Worm (Caenorhabditis elegans): ENCODE results near the gene vha-2.

vha-2 gene

DNA sequence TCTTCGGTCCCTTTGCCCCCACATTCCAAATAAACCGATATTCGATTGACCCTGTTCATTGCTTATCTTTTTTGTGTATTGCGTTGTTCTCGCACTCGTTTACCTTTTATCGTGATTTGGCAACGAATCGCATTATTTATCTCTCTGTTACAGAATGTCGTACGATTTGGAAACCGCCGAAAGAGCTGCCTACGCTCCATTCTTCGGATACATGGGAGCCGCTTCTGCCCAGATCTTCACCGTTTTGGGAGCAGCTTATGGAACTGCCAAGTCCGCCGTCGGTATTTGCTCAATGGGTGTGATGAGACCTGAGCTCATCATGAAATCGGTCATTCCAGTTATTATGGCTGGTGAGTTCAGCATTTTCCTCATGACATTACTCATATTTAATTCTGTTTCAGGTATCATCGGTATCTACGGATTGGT, at the start of gene vha-2:
Gene vha-2 (plus strand): TSS at position 154 of the 426 bp plus-strand sequence.
- TF ChIP-seq cey-2 (tag; optimal IDR thresholded peaks at IDR 0.05; ENCODE audit: borderline replicate concordance, insufficient read depth) (no peak), ceh-82 (tag; optimal IDR thresholded peaks at IDR 0.05) (no peak), nhr-10 (tag; optimal IDR thresholded peaks at IDR 0.05) (no peak), hlh-11 (tag; optimal IDR thresholded peaks at IDR 0.05) (peak; percentile 32), mes-2 (tag; optimal IDR thresholded peaks at IDR 0.05; ENCODE audit: poor library complexity, severe bottlenecking) (peak; percentile 32), F49E8.2 (tag; optimal IDR thresholded peaks at IDR 0.05; ENCODE audit: borderline replicate concordance) (peak; percentile 40), nhr-42 (GFP tag; IDR thresholded peaks at IDR 0.05) (no peak), ztf-11 (tag; optimal IDR thresholded peaks at IDR 0.05) (no peak), spr-1 (tag; optimal IDR thresholded peaks at IDR 0.05) (peak; percentile 39), egl-27 (tag; optimal IDR thresholded peaks at IDR 0.05) (no peak), nhr-25 (tag; optimal IDR thresholded peaks at IDR 0.05; ENCODE audit: borderline replicate concordance, insufficient read depth) (no peak), nhr-237 (tag; optimal IDR thresholded peaks at IDR 0.05) (no peak), Y75B8A.6 (GFP tag; IDR thresholded peaks at IDR 0.05) (no peak), ama-1 (optimal IDR thresholded peaks at IDR 0.05) (peak; percentile 90), tra-1 (GFP tag; IDR thresholded peaks at IDR 0.05) (peak; percentile 26; the same call in 1 of the 2 replicates), nhr-102 (tag; optimal IDR thresholded peaks at IDR 0.05) (peak; percentile 12), set-16 (GFP tag; IDR thresholded peaks at IDR 0.05) (peak; percentile 23; the same call in 1 of the 2 replicates), lin-1 (GFP tag; IDR thresholded peaks at IDR 0.05) (peak; percentile 61), madf-9 (GFP tag; conservative IDR thresholded peaks at IDR 0.05) (peak; percentile 49; the same call in 1 of the 2 replicates), snpc-1.2 (GFP tag; IDR thresholded peaks at IDR 0.05) (no peak), mxl-2 (GFP tag; conservative IDR thresholded peaks at IDR 0.05) (no peak), nhr-41 (GFP tag; IDR thresholded peaks at IDR 0.05) (no peak), hlh-30 (tag; optimal IDR thresholded peaks at IDR 0.05; ENCODE audit: insufficient read depth) (no peak), nhr-111 (GFP tag; optimal IDR thresholded peaks at IDR 0.05) (peak; percentile 42), mep-1 (tag; optimal IDR thresholded peaks at IDR 0.05) (peak; percentile 7), F37D6.2 (tag; optimal IDR thresholded peaks at IDR 0.05) (no peak), ZK546.5 (tag; optimal IDR thresholded peaks at IDR 0.05) (no peak), lin-39 (tag; optimal IDR thresholded peaks at IDR 0.05) (no peak), aha-1 (tag) (no peak), Y5F2A.4 (GFP tag; optimal IDR thresholded peaks at IDR 0.05) (no peak), ZK337.2 (GFP tag; IDR thresholded peaks at IDR 0.05) (no peak), daf-19 (GFP tag; conservative IDR thresholded peaks at IDR 0.05) (no peak), pha-4 (GFP tag; IDR thresholded peaks at IDR 0.05) (peak; percentile 38), pha-4 (tag; optimal IDR thresholded peaks at IDR 0.05) (no peak), lin-38 (GFP tag; IDR thresholded peaks at IDR 0.05) (peak; percentile 77), egl-43 (GFP tag; IDR thresholded peaks at IDR 0.05) (0 out of 2 replicates have a peak, but pooled peaks have one; percentile 47), ces-1 (GFP tag; optimal IDR thresholded peaks at IDR 0.05) (no peak), pqm-1 (tag; optimal IDR thresholded peaks at IDR 0.05) (no peak), duxl-1 (tag; optimal IDR thresholded peaks at IDR 0.05; ENCODE audit: poor library complexity) (no peak), daf-16 (GFP tag; optimal IDR thresholded peaks at IDR 0.05) (peak in 1 of 2 experiments; percentile 9), daf-16 (tag; optimal IDR thresholded peaks at IDR 0.05) (peak; percentile 31), T20F7.1 (GFP tag; optimal IDR thresholded peaks at IDR 0.05) (peak; percentile 61), arid-1 (GFP tag; conservative IDR thresholded peaks at IDR 0.05) (peak; percentile 49), madf-5 (GFP tag; IDR thresholded peaks at IDR 0.05) (0 out of 4 replicates have a peak, but pooled peaks of 1 of the 2 experiments have one; percentile 34), nhr-48 (tag; optimal IDR thresholded peaks at IDR 0.05) (peak; percentile 10), ceh-28 (tag; optimal IDR thresholded peaks at IDR 0.05) (no peak), mxl-3 (GFP tag; optimal IDR thresholded peaks at IDR 0.05) (no peak), unc-62 (GFP tag; optimal IDR thresholded peaks at IDR 0.05 in 1 of 2) (peak in 1 of 2 experiments; percentile 91), unc-62 (tag; optimal IDR thresholded peaks at IDR 0.05) (no peak), fos-1 (tag; optimal IDR thresholded peaks at IDR 0.05) (no peak), fkh-10 (GFP tag; optimal IDR thresholded peaks at IDR 0.05) (no peak)

All from whole organism, L4 larva.